Fruit fly (Drosophila melanogaster): ENCODE results near the gene CG15170.

Gene CG15170

dm6 chr2L:18985201-18986124 lies 4.6 kb downstream of the CG15170 start:
- TF ChIP-seq Mnt (GFP tag; optimal IDR thresholded peaks at IDR 0.05) (peak; percentile 6), toe (GFP tag; optimal IDR thresholded peaks at IDR 0.05) (no peak), pad (GFP tag; optimal IDR thresholded peaks at IDR 0.05) (no peak), CG11617 (GFP tag; optimal IDR thresholded peaks at IDR 0.05) (peak; percentile 21), CG5204 (GFP tag; optimal IDR thresholded peaks at IDR 0.05) (no peak), Clk (GFP tag; optimal IDR thresholded peaks at IDR 0.05) (no peak), kay (GFP tag; ENCODE audit: borderline replicate concordance) (peak; percentile 91), CG1620 (GFP tag; optimal IDR thresholded peaks at IDR 0.05) (no peak), Hr96 (GFP tag; optimal IDR thresholded peaks at IDR 0.05) (peak; percentile 54), CG33017 (tag; optimal IDR thresholded peaks at IDR 0.05) (peak; percentile 66), CG7045 (GFP tag; optimal IDR thresholded peaks at IDR 0.05) (peak; percentile 53), Crg-1 (GFP tag; optimal IDR thresholded peaks at IDR 0.05) (no peak), CG7101 (tag; optimal IDR thresholded peaks at IDR 0.05) (peak; percentile 56), tj (GFP tag; optimal IDR thresholded peaks at IDR 0.05) (peak; percentile 10), ovo (GFP tag; optimal IDR thresholded peaks at IDR 0.05) (no peak), bab1 (GFP tag; optimal IDR thresholded peaks at IDR 0.05) (peak; percentile 20), CG12768 (GFP tag; optimal IDR thresholded peaks at IDR 0.05) (peak; percentile 25), cic (GFP tag; optimal IDR thresholded peaks at IDR 0.05) (peak; percentile 32), CG14711 (tag; optimal IDR thresholded peaks at IDR 0.05) (peak; percentile 29), cnc (optimal IDR thresholded peaks at IDR 0.05) (no peak)

- TF ChIP-seq Mnt (GFP tag; optimal IDR thresholded peaks at IDR 0.05) = no peak
- peak; percentile 51 for TF ChIP-seq tj (GFP tag; optimal IDR thresholded peaks at IDR 0.05)
- no peak for TF ChIP-seq CG5204 (GFP tag; optimal IDR thresholded peaks at IDR 0.05)
- TF ChIP-seq cic (GFP tag; optimal IDR thresholded peaks at IDR 0.05) = peak; percentile 15
- no peak for TF ChIP-seq CG12768 (GFP tag; optimal IDR thresholded peaks at IDR 0.05)
- TF ChIP-seq CG33017 (tag; optimal IDR thresholded peaks at IDR 0.05) = peak; percentile 5
- TF ChIP-seq kay (GFP tag; ENCODE audit: borderline replicate concordance) = no peak
- TF ChIP-seq CG11617 (GFP tag; optimal IDR thresholded peaks at IDR 0.05) = no peak
Observed at dm6 chr2L:18984158-18984557, 5.9 kb downstream of the CG15170 start.

dm6 chr2L:18982826-18983758 lies 6.9 kb downstream of the CG15170 start:
- TF ChIP-seq CG12768 (GFP tag; optimal IDR thresholded peaks at IDR 0.05) (peak; percentile 52), kay (GFP tag; ENCODE audit: borderline replicate concordance) (peak; percentile 63), ovo (GFP tag; optimal IDR thresholded peaks at IDR 0.05) (no peak), CG1620 (GFP tag; optimal IDR thresholded peaks at IDR 0.05) (no peak), bab1 (GFP tag; optimal IDR thresholded peaks at IDR 0.05) (no peak)

dm6 chr2L:18981947-18982579 lies 8.0 kb downstream of the CG15170 start:
- no peak for TF ChIP-seq CG14711 (tag; optimal IDR thresholded peaks at IDR 0.05)
- TF ChIP-seq tj (GFP tag; optimal IDR thresholded peaks at IDR 0.05) = no peak
- TF ChIP-seq pad (GFP tag; optimal IDR thresholded peaks at IDR 0.05) = no peak
- TF ChIP-seq ovo (GFP tag; optimal IDR thresholded peaks at IDR 0.05) = no peak
- no peak for TF ChIP-seq CG33017 (tag; optimal IDR thresholded peaks at IDR 0.05)
- no peak for TF ChIP-seq CG7045 (GFP tag; optimal IDR thresholded peaks at IDR 0.05)
- no peak for TF ChIP-seq CG11617 (GFP tag; optimal IDR thresholded peaks at IDR 0.05)
- TF ChIP-seq Mnt (GFP tag; optimal IDR thresholded peaks at IDR 0.05) = no peak
- no peak for TF ChIP-seq CG7101 (tag; optimal IDR thresholded peaks at IDR 0.05)
- TF ChIP-seq bab1 (GFP tag; optimal IDR thresholded peaks at IDR 0.05) = no peak
- no peak for TF ChIP-seq kay (GFP tag; ENCODE audit: borderline replicate concordance)
- no peak for TF ChIP-seq toe (GFP tag; optimal IDR thresholded peaks at IDR 0.05)
- no peak for TF ChIP-seq CG5204 (GFP tag; optimal IDR thresholded peaks at IDR 0.05)
- no peak for TF ChIP-seq CG12768 (GFP tag; optimal IDR thresholded peaks at IDR 0.05)
- TF ChIP-seq cnc (optimal IDR thresholded peaks at IDR 0.05) = no peak
- TF ChIP-seq cic (GFP tag; optimal IDR thresholded peaks at IDR 0.05) = no peak
- no peak for TF ChIP-seq CG1620 (GFP tag; optimal IDR thresholded peaks at IDR 0.05)

- no peak for TF ChIP-seq Crg-1 (GFP tag; optimal IDR thresholded peaks at IDR 0.05)
- no peak for TF ChIP-seq tj (GFP tag; optimal IDR thresholded peaks at IDR 0.05)
- no peak for TF ChIP-seq cic (GFP tag; optimal IDR thresholded peaks at IDR 0.05)
- no peak for TF ChIP-seq CG5204 (GFP tag; optimal IDR thresholded peaks at IDR 0.05)
- no peak for TF ChIP-seq CG7101 (tag; optimal IDR thresholded peaks at IDR 0.05)
- no peak for TF ChIP-seq CG33017 (tag; optimal IDR thresholded peaks at IDR 0.05)
- no peak for TF ChIP-seq bab1 (GFP tag; optimal IDR thresholded peaks at IDR 0.05)
Observed at dm6 chr2L:18981484-18981883, 8.5 kb downstream of the CG15170 start.

All from whole organism, adult.